Worm (Caenorhabditis elegans): ENCODE results near the gene R08C7.5.

R08C7.5 gene

ce11 chrIV:4475362-4476086 is 45.5 kb downstream of the R08C7.5 start:
- TF ChIP-seq fkh-2 (tag; optimal IDR thresholded peaks at IDR 0.05) (no peak), ztf-11 (tag; optimal IDR thresholded peaks at IDR 0.05) (no peak), ceh-16 (tag; optimal IDR thresholded peaks at IDR 0.05) (no peak), nhr-67 (tag; optimal IDR thresholded peaks at IDR 0.05) (no peak), ceh-28 (tag; optimal IDR thresholded peaks at IDR 0.05) (no peak), lin-39 (tag; optimal IDR thresholded peaks at IDR 0.05) (no peak), ama-1 (optimal IDR thresholded peaks at IDR 0.05) (peak; percentile 3), R02D3.7 (tag; optimal IDR thresholded peaks at IDR 0.05) (no peak), elt-1 (tag; optimal IDR thresholded peaks at IDR 0.05) (no peak), egl-27 (tag; optimal IDR thresholded peaks at IDR 0.05) (no peak), aly-2 (tag; optimal IDR thresholded peaks at IDR 0.05) (no peak), lin-15B (tag; optimal IDR thresholded peaks at IDR 0.05) (no peak), nhr-12 (tag; optimal IDR thresholded peaks at IDR 0.05) (no peak), nhr-28 (tag; optimal IDR thresholded peaks at IDR 0.05) (no peak), fos-1 (tag; optimal IDR thresholded peaks at IDR 0.05) (no peak), unc-39 (tag; optimal IDR thresholded peaks at IDR 0.05) (no peak), nhr-77 (tag; optimal IDR thresholded peaks at IDR 0.05) (no peak), zag-1 (tag; optimal IDR thresholded peaks at IDR 0.05) (no peak), nfya-1 (tag; optimal IDR thresholded peaks at IDR 0.05; ENCODE audit: insufficient read depth) (no peak), nhr-11 (tag; optimal IDR thresholded peaks at IDR 0.05) (no peak), ceh-82 (tag; optimal IDR thresholded peaks at IDR 0.05) (no peak), tbx-2 (tag; optimal IDR thresholded peaks at IDR 0.05) (no peak), egl-5 (tag; optimal IDR thresholded peaks at IDR 0.05) (no peak), jun-1 (tag; optimal IDR thresholded peaks at IDR 0.05) (no peak), daf-12 (tag; optimal IDR thresholded peaks at IDR 0.05) (no peak), eor-1 (tag; optimal IDR thresholded peaks at IDR 0.05) (no peak), nhr-237 (tag; optimal IDR thresholded peaks at IDR 0.05) (no peak), pqm-1 (tag; optimal IDR thresholded peaks at IDR 0.05) (peak; percentile 40), ceh-9 (tag; optimal IDR thresholded peaks at IDR 0.05) (no peak), ZK546.5 (tag; optimal IDR thresholded peaks at IDR 0.05) (no peak), mml-1 (tag; optimal IDR thresholded peaks at IDR 0.05) (no peak), elt-2 (tag; optimal IDR thresholded peaks at IDR 0.05) (peak; percentile 72), snpc-4 (tag; optimal IDR thresholded peaks at IDR 0.05) (no peak), fkh-10 (GFP tag; optimal IDR thresholded peaks at IDR 0.05) (no peak), nhr-23 (tag; optimal IDR thresholded peaks at IDR 0.05) (no peak), mdl-1 (tag; optimal IDR thresholded peaks at IDR 0.05) (no peak), elt-3 (tag; optimal IDR thresholded peaks at IDR 0.05) (no peak), skn-1 (tag; optimal IDR thresholded peaks at IDR 0.05) (no peak), pha-4 (tag; optimal IDR thresholded peaks at IDR 0.05) (peak; percentile 58), ztf-4 (tag; optimal IDR thresholded peaks at IDR 0.05) (peak; percentile 14), nhr-25 (tag; optimal IDR thresholded peaks at IDR 0.05) (no peak), unc-62 (GFP tag; optimal IDR thresholded peaks at IDR 0.05) (no peak), nhr-76 (tag; optimal IDR thresholded peaks at IDR 0.05) (no peak), sea-2 (GFP tag; optimal IDR thresholded peaks at IDR 0.05) (no peak)

- TF ChIP-seq ceh-16 (tag; optimal IDR thresholded peaks at IDR 0.05) (no peak), ceh-28 (tag; optimal IDR thresholded peaks at IDR 0.05) (no peak), nhr-12 (tag; optimal IDR thresholded peaks at IDR 0.05) (no peak), mml-1 (tag; optimal IDR thresholded peaks at IDR 0.05) (no peak), eor-1 (tag; optimal IDR thresholded peaks at IDR 0.05) (no peak), ztf-11 (tag; optimal IDR thresholded peaks at IDR 0.05) (no peak), nhr-76 (tag; optimal IDR thresholded peaks at IDR 0.05) (no peak), ceh-9 (tag; optimal IDR thresholded peaks at IDR 0.05) (no peak), jun-1 (tag; optimal IDR thresholded peaks at IDR 0.05) (no peak), lin-15B (tag; optimal IDR thresholded peaks at IDR 0.05) (peak; percentile 13), R02D3.7 (tag; optimal IDR thresholded peaks at IDR 0.05) (no peak), sea-2 (GFP tag; optimal IDR thresholded peaks at IDR 0.05) (no peak), hmg-11 (tag; optimal IDR thresholded peaks at IDR 0.05) (no peak), unc-39 (tag; optimal IDR thresholded peaks at IDR 0.05) (no peak), ceh-82 (tag; optimal IDR thresholded peaks at IDR 0.05) (no peak), egl-27 (tag; optimal IDR thresholded peaks at IDR 0.05) (no peak), ztf-4 (tag; optimal IDR thresholded peaks at IDR 0.05) (no peak), unc-62 (GFP tag; optimal IDR thresholded peaks at IDR 0.05) (no peak), nhr-43 (tag; optimal IDR thresholded peaks at IDR 0.05; ENCODE audit: poor library complexity, severe bottlenecking) (no peak), lsy-12 (tag; optimal IDR thresholded peaks at IDR 0.05) (peak; percentile 33), nhr-25 (tag; optimal IDR thresholded peaks at IDR 0.05) (peak; percentile 46), elt-1 (tag; optimal IDR thresholded peaks at IDR 0.05) (no peak), nhr-237 (tag; optimal IDR thresholded peaks at IDR 0.05) (no peak), nfya-1 (tag; optimal IDR thresholded peaks at IDR 0.05; ENCODE audit: insufficient read depth) (peak; percentile 64), egl-5 (tag; optimal IDR thresholded peaks at IDR 0.05) (no peak), nhr-77 (tag; optimal IDR thresholded peaks at IDR 0.05) (no peak), tbx-2 (tag; optimal IDR thresholded peaks at IDR 0.05) (no peak), nhr-23 (tag; optimal IDR thresholded peaks at IDR 0.05) (no peak), ama-1 (optimal IDR thresholded peaks at IDR 0.05) (peak; percentile 70), lin-39 (tag; optimal IDR thresholded peaks at IDR 0.05) (peak; percentile 71), pqm-1 (tag; optimal IDR thresholded peaks at IDR 0.05) (peak; percentile 41), aly-2 (tag; optimal IDR thresholded peaks at IDR 0.05) (no peak), mdl-1 (tag; optimal IDR thresholded peaks at IDR 0.05) (peak; percentile 63), elt-2 (tag; optimal IDR thresholded peaks at IDR 0.05) (peak; percentile 59), snpc-4 (tag; optimal IDR thresholded peaks at IDR 0.05) (no peak), elt-3 (tag; optimal IDR thresholded peaks at IDR 0.05) (no peak), fkh-10 (GFP tag; optimal IDR thresholded peaks at IDR 0.05) (no peak), skn-1 (tag; optimal IDR thresholded peaks at IDR 0.05) (no peak)
These were observed 47.0 kb downstream of the R08C7.5 start, which contains the start of gene M01H9.3 for ce11 chrIV:4477009-4477471. M01H9.3 (minus strand) TSS chrIV:4477059.

All from whole organism, L3 larva.